Fruit fly (Drosophila melanogaster) whole organism, embryonic: Measurements from ENCODE around the gene Tfb5.

Source experiments
- Bgb ChIP-seq: fragments of 200-800 bp; sonication (Bioruptor generic); IDR thresholded peaks from 2 replicates; pipeline ENCODE4 v1.3.6; 2022; ENCODE audit warnings: missing biosample characterization, missing genetic modification characterization; ENCODE audit not compliant: partially characterized antibody
- CG1024 ChIP-seq: fragments of 200-800 bp; sonication (Bioruptor generic); IDR thresholded peaks from 2 replicates; pipeline ENCODE4 v1.3.6; 2022; ENCODE audit warnings: missing biosample characterization, missing genetic modification characterization
- CG10274 ChIP-seq: fragments of 200-800 bp; sonication (Bioruptor generic); optimal IDR thresholded peaks from 3 replicates; lab custom pipeline; 2017; ENCODE audit warnings: missing biosample characterization, mild to moderate bottlenecking, missing genetic modification characterization
- CG10654 ChIP-seq: fragments of 200-800 bp; sonication (Bioruptor generic); optimal IDR thresholded peaks from 2 replicates; lab custom pipeline; 2016; ENCODE audit warnings: missing biosample characterization, missing genetic modification characterization
- CG10979 ChIP-seq: fragments of 200-800 bp; sonication (Bioruptor generic); optimal IDR thresholded peaks from 2 replicates; lab custom pipeline; 2018; ENCODE audit warnings: missing biosample characterization, mild to moderate bottlenecking, missing genetic modification characterization, moderate library complexity
- CG12299 ChIP-seq: fragments of 200-800 bp; sonication (Bioruptor generic); optimal IDR thresholded peaks from 2 replicates; lab custom pipeline; 2018; ENCODE audit warnings: missing biosample characterization, mild to moderate bottlenecking, missing genetic modification characterization
- CG13624 ChIP-seq: fragments of 200-800 bp; sonication (Bioruptor generic); optimal IDR thresholded peaks from 2 replicates; lab custom pipeline; 2016; ENCODE audit warnings: missing biosample characterization, missing genetic modification characterization
- CG14667 ChIP-seq: fragments of 200-800 bp; sonication (Bioruptor generic); IDR thresholded peaks from 2 replicates; pipeline ENCODE4 v1.3.6; 2022; ENCODE audit warnings: missing biosample characterization, missing genetic modification characterization
- CG14710 ChIP-seq: fragments of 200-800 bp; sonication (Bioruptor generic); optimal IDR thresholded peaks from 3 replicates; lab custom pipeline; 2019; ENCODE audit warnings: missing biosample characterization, mild to moderate bottlenecking, missing genetic modification characterization, moderate library complexity
- CG15514 ChIP-seq: fragments of 200-800 bp; sonication (Bioruptor generic); optimal IDR thresholded peaks from 3 replicates; lab custom pipeline; 2017; ENCODE audit warnings: missing biosample characterization, missing genetic modification characterization, mild to moderate bottlenecking, moderate library complexity, missing genetic modification reagents
- CG17359 ChIP-seq: fragments of 200-800 bp; sonication (Bioruptor generic); optimal IDR thresholded peaks from 3 replicates; lab custom pipeline; 2018; ENCODE audit warnings: missing biosample characterization, mild to moderate bottlenecking, missing genetic modification characterization, moderate library complexity
- CG30431 ChIP-seq: fragments of 200-800 bp; sonication (Bioruptor generic); optimal IDR thresholded peaks from 2 replicates; lab custom pipeline; 2017; ENCODE audit warnings: missing biosample characterization, missing genetic modification characterization
- CG3163 ChIP-seq: fragments of 200-800 bp; sonication (Bioruptor generic); optimal IDR thresholded peaks from 3 replicates; lab custom pipeline; 2016; ENCODE audit warnings: missing biosample characterization, missing genetic modification characterization
- CG34224 ChIP-seq: fragments of 200-800 bp; sonication (Bioruptor generic); IDR thresholded peaks from 3 replicates; pipeline ENCODE4 v1.3.6; 2022; ENCODE audit warnings: missing biosample characterization, missing genetic modification characterization; ENCODE audit not compliant: partially characterized antibody
- CG4328 ChIP-seq: fragments of 200-800 bp; sonication (Bioruptor generic); optimal IDR thresholded peaks from 3 replicates; lab custom pipeline; 2017; ENCODE audit warnings: missing biosample characterization, missing genetic modification reagents, missing genetic modification characterization
- CG4404 ChIP-seq: fragments of 200-800 bp; sonication (Bioruptor generic); IDR thresholded peaks from 2 replicates; pipeline ENCODE4 v1.3.6; 2022; ENCODE audit warnings: missing biosample characterization, missing genetic modification characterization
- CG4707 ChIP-seq: fragments of 200-800 bp; sonication (Bioruptor generic); optimal IDR thresholded peaks from 2 replicates; lab custom pipeline; 2018; ENCODE audit warnings: missing biosample characterization, mild to moderate bottlenecking, missing genetic modification characterization, moderate library complexity
- CG4730 ChIP-seq: fragments of 200-800 bp; sonication (Bioruptor generic); IDR thresholded peaks from 2 replicates; pipeline ENCODE4 v1.3.6; 2022; ENCODE audit warnings: missing biosample characterization, missing genetic modification characterization
- CG6175 ChIP-seq: fragments of 200-800 bp; sonication (Bioruptor generic); IDR thresholded peaks from 3 replicates; pipeline ENCODE4 v1.3.6; 2022; ENCODE audit warnings: missing biosample characterization, missing genetic modification characterization
- CG6689 ChIP-seq: fragments of 200-800 bp; sonication (Bioruptor generic); IDR thresholded peaks from 2 replicates; pipeline ENCODE4 v1.3.6; 2022; ENCODE audit warnings: missing biosample characterization, missing genetic modification characterization
- CG7357 ChIP-seq: fragments of 200-800 bp; sonication (Bioruptor generic); IDR thresholded peaks from 3 replicates; pipeline ENCODE4 v1.3.6; 2022; ENCODE audit warnings: missing biosample characterization, missing genetic modification characterization
- CG9727 ChIP-seq: fragments of 200-800 bp; sonication (Bioruptor generic); optimal IDR thresholded peaks from 3 replicates; lab custom pipeline; 2017; ENCODE audit warnings: missing biosample characterization, mild to moderate bottlenecking, missing genetic modification characterization
- Chrac-16 ChIP-seq: fragments of 200-800 bp; sonication (Bioruptor generic); optimal IDR thresholded peaks from 3 replicates; lab custom pipeline; 2016; ENCODE audit warnings: missing biosample characterization, missing genetic modification characterization
- E2f2 ChIP-seq: fragments of 200-800 bp; sonication (Bioruptor generic); IDR thresholded peaks from 2 replicates; pipeline ENCODE4 v1.3.6; 2022; ENCODE audit warnings: missing biosample characterization, missing genetic modification characterization
- Eip74EF ChIP-seq, 2 experiments: fragments of 200-800 bp in 1 of 2; fragments of >200 bp in 1 of 2; sonication (Bioruptor generic) in 1 of 2; optimal IDR thresholded peaks; 2 replicates each; lab custom pipeline; 2017 to 2019; ENCODE audit warnings: missing biosample characterization in 2 of 2, missing genetic modification characterization in 2 of 2, mild to moderate bottlenecking in 1 of 2, moderate library complexity in 1 of 2
- Ets65A ChIP-seq: fragments of 200-800 bp; sonication (Bioruptor generic); peaks from one replicate; lab custom pipeline; 2016; ENCODE audit warnings: missing biosample characterization, missing genetic modification characterization
- Fer2 ChIP-seq: fragments of 200-800 bp; sonication (Bioruptor generic); optimal IDR thresholded peaks from 2 replicates; lab custom pipeline; 2018; ENCODE audit warnings: missing biosample characterization, mild to moderate bottlenecking, missing genetic modification characterization, moderate library complexity
- Hr51 ChIP-seq, 2 experiments: fragments of 200-800 bp; sonication (Bioruptor generic); optimal IDR thresholded peaks; 2 replicates in 1 of 2; 3 replicates in 1 of 2; lab custom pipeline; 2016 to 2018; ENCODE audit warnings: missing biosample characterization in 2 of 2, missing genetic modification characterization in 2 of 2, mild to moderate bottlenecking in 1 of 2, moderate library complexity in 1 of 2
- Mrtf ChIP-seq: fragments of 200-800 bp; sonication (Bioruptor generic); IDR thresholded peaks from 3 replicates; pipeline ENCODE4 v1.3.6; 2022; ENCODE audit warnings: missing biosample characterization, missing genetic modification characterization
- Sry-β ChIP-seq: fragments of 200-800 bp; sonication (Bioruptor generic); optimal IDR thresholded peaks from 2 replicates; lab custom pipeline; 2018; ENCODE audit warnings: missing biosample characterization, mild to moderate bottlenecking, missing genetic modification characterization, moderate library complexity
- Sry-δ ChIP-seq: fragments of 200-800 bp; sonication (Bioruptor generic); optimal IDR thresholded peaks from 2 replicates; lab custom pipeline; 2016; ENCODE audit warnings: missing biosample characterization, missing genetic modification characterization
- Usf ChIP-seq: fragments of 200-800 bp; sonication (Bioruptor generic); optimal IDR thresholded peaks from 2 replicates; lab custom pipeline; 2017; ENCODE audit warnings: missing genotype, missing biosample characterization, missing genetic modification characterization
- Vsx1 ChIP-seq: fragments of 200-800 bp; sonication (Bioruptor generic); optimal IDR thresholded peaks from 2 replicates; lab custom pipeline; 2017; ENCODE audit warnings: missing biosample characterization, mild to moderate bottlenecking, missing genetic modification characterization, missing genetic modification reagents
- aop ChIP-seq: fragments of 200-800 bp; sonication (Bioruptor generic); IDR thresholded peaks from 2 replicates; pipeline ENCODE4 v1.3.6; 2022; ENCODE audit warnings: missing biosample characterization, missing genetic modification characterization
- ap ChIP-seq: fragments of 200-800 bp; sonication (Bioruptor generic); IDR thresholded peaks from 2 replicates; pipeline ENCODE4 v1.3.6; 2022; ENCODE audit warnings: missing biosample characterization, missing genetic modification characterization
- bowl ChIP-seq: fragments of 200-800 bp; sonication (Bioruptor generic); IDR thresholded peaks from 2 replicates; pipeline ENCODE4 v1.3.6; 2022; ENCODE audit warnings: missing biosample characterization, missing genetic modification characterization
- cg ChIP-seq: fragments of 200-800 bp; sonication (Bioruptor generic); optimal IDR thresholded peaks from 3 replicates; lab custom pipeline; 2019; ENCODE audit warnings: missing biosample characterization, mild to moderate bottlenecking, missing genetic modification characterization, moderate library complexity
- chif ChIP-seq, 2 experiments: fragments of 200-800 bp; sonication (Bioruptor generic); optimal IDR thresholded peaks; 3 replicates each; lab custom pipeline; 2016; ENCODE audit warnings: missing biosample characterization in 2 of 2, missing genetic modification characterization in 2 of 2
- fd102C ChIP-seq: fragments of 200-800 bp; sonication (Bioruptor generic); optimal IDR thresholded peaks from 2 replicates; lab custom pipeline; 2018; ENCODE audit warnings: missing biosample characterization, mild to moderate bottlenecking, missing genetic modification characterization, moderate library complexity
- ham ChIP-seq: fragments of 200-800 bp; sonication (Bioruptor generic); IDR thresholded peaks from 2 replicates; pipeline ENCODE4 v1.3.6; 2022; ENCODE audit warnings: missing biosample characterization, missing genetic modification characterization
- ken ChIP-seq: fragments of 200-800 bp; sonication (Bioruptor generic); IDR thresholded peaks from 3 replicates; pipeline ENCODE4 v1.3.6; 2022; ENCODE audit warnings: missing biosample characterization, missing genetic modification characterization
- nmo ChIP-seq: fragments of 200-800 bp; sonication (Bioruptor generic); optimal IDR thresholded peaks from 2 replicates; lab custom pipeline; 2018; ENCODE audit warnings: missing biosample characterization, mild to moderate bottlenecking, missing genetic modification characterization, moderate library complexity
- pho ChIP-seq: fragments of 200-800 bp; sonication (Bioruptor generic); optimal IDR thresholded peaks from 2 replicates; lab custom pipeline; 2016; ENCODE audit warnings: missing biosample characterization, missing genetic modification characterization
- pros ChIP-seq: fragments of 200-800 bp; sonication (Bioruptor generic); optimal IDR thresholded peaks from 3 replicates; lab custom pipeline; 2019; ENCODE audit warnings: missing biosample characterization, mild to moderate bottlenecking, missing genetic modification characterization, moderate library complexity
- tap ChIP-seq: fragments of 200-800 bp; optimal IDR thresholded peaks from 3 replicates; lab custom pipeline; 2019; ENCODE audit warnings: missing biosample characterization, mild to moderate bottlenecking, missing genetic modification characterization, moderate library complexity
- tll ChIP-seq, 2 experiments: fragments of 200-800 bp in 1 of 2; fragments of >200 bp in 1 of 2; sonication (Bioruptor generic) in 1 of 2; optimal IDR thresholded peaks; 2 replicates each; lab custom pipeline; 2017 to 2019; ENCODE audit warnings: missing biosample characterization in 2 of 2, missing genetic modification characterization in 2 of 2, mild to moderate bottlenecking in 1 of 2, moderate library complexity in 1 of 2
- trh ChIP-seq: fragments of 200-800 bp; sonication (Bioruptor generic); optimal IDR thresholded peaks from 2 replicates; lab custom pipeline; 2016; ENCODE audit warnings: missing biosample characterization, missing genetic modification characterization
- z ChIP-seq: fragments of 200-800 bp; sonication (Bioruptor generic); IDR thresholded peaks from 3 replicates; pipeline ENCODE4 v1.3.6; 2022; ENCODE audit warnings: missing biosample characterization, missing genetic modification characterization
- zen ChIP-seq: fragments of 200-800 bp; sonication (Bioruptor generic); optimal IDR thresholded peaks from 3 replicates; lab custom pipeline; 2018; ENCODE audit warnings: missing biosample characterization, mild to moderate bottlenecking, missing genetic modification characterization, moderate library complexity

Tfb5 gene

DNA sequence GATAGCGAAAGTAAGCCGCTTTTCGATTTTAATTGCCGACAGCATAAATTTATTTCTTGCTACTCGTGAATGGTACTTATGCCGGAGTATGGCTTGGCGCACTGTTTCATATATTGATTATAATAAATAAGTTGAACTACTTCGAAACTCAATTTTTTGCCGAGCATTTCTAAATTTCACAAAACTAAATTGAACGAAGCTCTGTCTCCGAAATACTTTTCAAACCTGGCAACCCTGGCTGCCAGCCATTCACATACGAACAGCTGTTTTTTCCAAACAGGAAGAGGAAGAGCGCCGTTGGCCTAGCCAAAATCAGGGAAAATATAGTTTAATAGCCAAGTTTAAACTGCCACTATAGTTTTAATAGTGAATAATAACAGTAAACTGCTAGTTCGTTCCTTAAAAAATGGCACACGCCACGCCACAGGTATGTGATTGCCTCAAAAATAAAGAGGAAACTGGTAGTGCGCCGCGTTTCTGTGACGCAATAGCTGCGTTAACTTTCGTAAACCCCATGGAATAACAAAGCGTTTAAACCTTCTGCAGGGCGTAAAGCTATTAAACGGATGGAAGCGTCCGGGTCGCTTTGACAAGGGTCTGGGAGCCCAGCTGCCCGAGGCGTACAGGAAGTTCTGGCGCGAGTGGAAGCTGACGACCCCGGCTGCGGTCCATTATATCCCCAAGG lies 36.8 kb downstream of the Tfb5 start, which contains the start of gene mRpL28 (continued):
- TF ChIP-seq Mrtf (GFP tag; lab: Robert Waterston, UW) (no peak), Sry-δ (GFP tag; lab: Kevin White, UChicago) (no peak), pros (no peak), CG1024 (no peak), Ets65A (GFP tag; lab: Kevin White, UChicago) (peak; percentile 14), CG10654 (GFP tag; lab: Kevin White, UChicago) (no peak), CG15514 (GFP tag; lab: Kevin White, UChicago) (peak; percentile 26), z (GFP tag; lab: Robert Waterston, UW) (no peak), CG14710 (tag; lab: Kevin White, UChicago) (peak; percentile 31), Sry-β (GFP tag; lab: Kevin White, UChicago) (peak; percentile 10), bowl (GFP tag; lab: Robert Waterston, UW) (no peak), CG4404 (GFP tag; lab: Robert Waterston, UW) (no peak), trh (GFP tag; lab: Kevin White, UChicago) (no peak), CG13624 (peak; percentile 59), chif (GFP tag; optimal IDR thresholded peaks at IDR 0.05; lab: Kevin White, UChicago) (no peak), CG4707 (GFP tag; lab: Kevin White, UChicago) (no peak), CG9727 (no peak), CG30431 (no peak), CG6689 (GFP tag; lab: Robert Waterston, UW) (0 out of 2 replicates have a peak, but pooled peaks have one; percentile 4), CG34224 (GFP tag; lab: Robert Waterston, UW) (peak; percentile 71), Usf (no peak), CG14667 (GFP tag; lab: Robert Waterston, UW) (no peak), CG4328 (GFP tag; lab: Kevin White, UChicago) (peak; percentile 18), zen (tag; lab: Kevin White, UChicago) (no peak), Chrac-16 (GFP tag; lab: Kevin White, UChicago) (no peak), CG17359 (no peak), CG10979 (tag; lab: Kevin White, UChicago) (no peak), CG12299 (tag; lab: Kevin White, UChicago) (no peak), Vsx1 (GFP tag; lab: Kevin White, UChicago) (no peak), Eip74EF (GFP tag; optimal IDR thresholded peaks at IDR 0.05; lab: Kevin White, UChicago) (peak in 1 of 2 experiments; percentile 38), nmo (peak; percentile 12), E2f2 (GFP tag; lab: Robert Waterston, UW) (0 out of 2 replicates have a peak, but pooled peaks have one; percentile 7), CG4730 (GFP tag; lab: Robert Waterston, UW) (no peak), cg (GFP tag; lab: Kevin White, UChicago) (no peak), CG10274 (GFP tag; lab: Kevin White, UChicago) (no peak), Bgb (GFP tag; lab: Robert Waterston, UW) (peak; percentile 10; the same call in 1 of the 2 replicates), CG6175 (GFP tag; lab: Robert Waterston, UW) (no peak), tap (tag; lab: Kevin White, UChicago) (no peak), ham (GFP tag; lab: Robert Waterston, UW) (no peak), aop (GFP tag; lab: Robert Waterston, UW) (no peak), CG3163 (GFP tag; lab: Kevin White, UChicago) (no peak), CG7357 (no peak), tll (GFP tag; optimal IDR thresholded peaks at IDR 0.05; lab: Kevin White, UChicago) (no peak), Hr51 (GFP tag; optimal IDR thresholded peaks at IDR 0.05; lab: Kevin White, UChicago) (no peak), ken (GFP tag; lab: Robert Waterston, UW) (no peak), Fer2 (no peak), pho (GFP tag; lab: Kevin White, UChicago) (no peak), ap (no peak), fd102C (no peak)
